Fruit fly (Drosophila melanogaster) whole organism, wandering third instar larva: ENCODE data around the gene CG15625.
A peak's percentile ranks its signal among the peaks of the same experiment; 100 is the strongest.

Experiments
- GATAd ChIP-seq: sonication (Bioruptor generic); optimal IDR thresholded peaks from 2 replicates; lab custom pipeline; 2016; ENCODE audit warnings: missing biosample characterization, missing genetic modification characterization
- dsf ChIP-seq: sonication (Bioruptor generic); optimal IDR thresholded peaks from 2 replicates; lab custom pipeline; 2016; ENCODE audit warnings: missing biosample characterization, missing genetic modification characterization, borderline replicate concordance
- foxo ChIP-seq, 2 experiments: fragments of 200-800 bp; sonication (Bioruptor generic); optimal IDR thresholded peaks; 2 replicates in 1 of 2; 3 replicates in 1 of 2; lab custom pipeline; 2016 to 2017; ENCODE audit warnings: missing biosample characterization in 2 of 2, missing genetic modification characterization in 2 of 2
- pan ChIP-seq: fragments of >200 bp; optimal IDR thresholded peaks from 2 replicates; lab custom pipeline; 2017
- rgr ChIP-seq: fragments of 200-800 bp; sonication (Bioruptor generic); optimal IDR thresholded peaks from 3 replicates; lab custom pipeline; 2016; ENCODE audit warnings: missing biosample characterization, mild to moderate bottlenecking, missing genetic modification characterization

dm6 chr2L:4937060-4937459 is 47.3 kb downstream of the CG15625 start, which contains the start of gene Sgs1:
- TF ChIP-seq GATAd (GFP tag; lab: Kevin White, UChicago) = no peak
- TF ChIP-seq foxo (GFP tag; optimal IDR thresholded peaks at IDR 0.05; lab: Kevin White, UChicago) = peak in 1 of 2 experiments; percentile 8
- TF ChIP-seq pan (lab: Kevin White, UChicago) = no peak
- peak; percentile 65 for TF ChIP-seq rgr
- TF ChIP-seq dsf (GFP tag; lab: Kevin White, UChicago) = no peak
